Worm (Caenorhabditis elegans): Measurements from ENCODE around the gene srt-29.

ce11 chrV:2716933-2717332 is 2.0 kb downstream of the srt-29 start:
- no peak for TF ChIP-seq dao-5 (tag; optimal IDR thresholded peaks at IDR 0.05)
- TF ChIP-seq him-1 (tag; optimal IDR thresholded peaks at IDR 0.05), result no peak
